Worm (Caenorhabditis elegans): ENCODE results near the gene T28A11.13.

DNA sequence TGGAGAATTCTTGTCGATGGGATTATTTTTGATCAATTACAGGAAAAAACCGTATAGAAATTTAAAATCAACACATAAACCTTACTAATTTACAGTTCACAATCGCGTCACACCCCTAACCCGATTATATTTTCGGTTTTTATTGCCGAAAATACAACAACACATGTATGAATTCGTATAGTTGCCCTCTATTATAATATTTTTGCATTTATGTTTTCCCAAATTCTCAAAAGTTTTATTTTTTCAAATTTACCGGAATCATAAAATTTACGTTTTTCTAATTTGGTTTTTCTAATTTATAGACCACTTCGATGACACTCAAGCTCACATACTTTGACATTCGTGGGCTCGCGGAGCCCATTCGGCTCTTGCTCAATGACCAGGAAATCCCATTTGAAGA, 7.1 kb downstream of the T28A11.13 start, which contains the start of gene gst-23:
- TF ChIP-seq lsy-2 (tag; optimal IDR thresholded peaks at IDR 0.05) (no peak), ztf-4 (tag; optimal IDR thresholded peaks at IDR 0.05) (no peak), hlh-17 (GFP tag; optimal IDR thresholded peaks at IDR 0.05; ENCODE audit: borderline replicate concordance) (no peak), unc-62 (GFP tag; optimal IDR thresholded peaks at IDR 0.05) (no peak)

All from whole organism, L1 larva.